Fruit fly (Drosophila melanogaster) whole organism, adult: ENCODE measurements around the gene CG9338.

Experiments
- CG11617 ChIP-seq: fragments of 200-800 bp; sonication (Bioruptor generic); optimal IDR thresholded peaks from 2 replicates; lab custom pipeline; 2017; ENCODE audit warnings: mild to moderate bottlenecking, missing biosample characterization, missing genetic modification reagents, missing genetic modification characterization
- CG12768 ChIP-seq: fragments of 200-800 bp; sonication (Bioruptor generic); optimal IDR thresholded peaks from 2 replicates; lab custom pipeline; 2017; ENCODE audit warnings: missing biosample characterization, missing genetic modification characterization, mild to moderate bottlenecking, moderate library complexity, missing genetic modification reagents
- CG14711 ChIP-seq: fragments of 200-800 bp; sonication (Bioruptor generic); optimal IDR thresholded peaks from 2 replicates; lab custom pipeline; 2018; ENCODE audit warnings: missing biosample characterization, mild to moderate bottlenecking, missing genetic modification characterization, moderate library complexity
- CG33017 ChIP-seq: fragments of 200-800 bp; sonication (Bioruptor generic); optimal IDR thresholded peaks from 2 replicates; lab custom pipeline; 2018; ENCODE audit warnings: missing biosample characterization, mild to moderate bottlenecking, missing genetic modification characterization, moderate library complexity
- CG5204 ChIP-seq: fragments of 200-800 bp; sonication (Bioruptor generic); optimal IDR thresholded peaks from 2 replicates; lab custom pipeline; 2016; ENCODE audit warnings: missing biosample characterization, missing genetic modification characterization
- CG7045 ChIP-seq: fragments of 200-800 bp; sonication (Bioruptor generic); optimal IDR thresholded peaks from 2 replicates; lab custom pipeline; 2017; ENCODE audit warnings: missing biosample characterization, mild to moderate bottlenecking, missing genetic modification characterization
- CG7101 ChIP-seq: fragments of 200-800 bp; sonication (Bioruptor generic); optimal IDR thresholded peaks from 2 replicates; lab custom pipeline; 2018; ENCODE audit warnings: missing biosample characterization, mild to moderate bottlenecking, missing genetic modification characterization, moderate library complexity
- Clk ChIP-seq: fragments of 200-800 bp; sonication (Bioruptor generic); optimal IDR thresholded peaks from 2 replicates; lab custom pipeline; 2017; ENCODE audit warnings: missing biosample characterization, missing genetic modification characterization
- Crg-1 ChIP-seq: fragments of 200-800 bp; sonication (Bioruptor generic); optimal IDR thresholded peaks from 2 replicates; lab custom pipeline; 2016; ENCODE audit warnings: missing biosample characterization, missing genetic modification characterization
- Hr96 ChIP-seq: fragments of 200-800 bp; sonication (Bioruptor generic); optimal IDR thresholded peaks from 2 replicates; lab custom pipeline; 2016; ENCODE audit warnings: missing biosample characterization, missing genetic modification characterization
- Mnt ChIP-seq: fragments of 200-800 bp; sonication (Bioruptor generic); optimal IDR thresholded peaks from 2 replicates; lab custom pipeline; 2016; ENCODE audit warnings: missing biosample characterization, mild to moderate bottlenecking, missing genetic modification characterization
- bab1 ChIP-seq: fragments of 200-800 bp; sonication (Bioruptor generic); optimal IDR thresholded peaks from 3 replicates; lab custom pipeline; 2019; ENCODE audit warnings: missing biosample characterization, mild to moderate bottlenecking, missing genetic modification characterization, moderate library complexity
- cic ChIP-seq: fragments of 200-800 bp; sonication (Bioruptor generic); optimal IDR thresholded peaks from 2 replicates; lab custom pipeline; 2017; ENCODE audit warnings: missing biosample characterization, mild to moderate bottlenecking, missing genetic modification characterization, moderate library complexity
- cnc ChIP-seq, 2 experiments: fragments of >200 bp; optimal IDR thresholded peaks; 2 replicates each; lab custom pipeline; 2017
- kay ChIP-seq: fragments of 200-800 bp; sonication (Bioruptor generic); peaks from one replicate; lab custom pipeline; 2016; ENCODE audit warnings: missing biosample characterization, missing genetic modification characterization, borderline replicate concordance
- ovo ChIP-seq: fragments of 200-800 bp; sonication (Bioruptor generic); optimal IDR thresholded peaks from 2 replicates; lab custom pipeline; 2016; ENCODE audit warnings: missing biosample characterization, missing genetic modification characterization
- pad ChIP-seq: fragments of 200-800 bp; sonication (Bioruptor generic); optimal IDR thresholded peaks from 3 replicates; lab custom pipeline; 2017; ENCODE audit warnings: missing biosample characterization, missing genetic modification characterization, mild to moderate bottlenecking, moderate library complexity, missing genetic modification reagents
- tj ChIP-seq: fragments of 200-800 bp; sonication (Bioruptor generic); optimal IDR thresholded peaks from 3 replicates; lab custom pipeline; 2017; ENCODE audit warnings: missing biosample characterization, mild to moderate bottlenecking, missing genetic modification characterization, moderate library complexity
- toe ChIP-seq: fragments of 200-800 bp; sonication (Bioruptor generic); optimal IDR thresholded peaks from 2 replicates; lab custom pipeline; 2016; ENCODE audit warnings: missing biosample characterization, missing genetic modification characterization

CG9338 gene

DNA sequence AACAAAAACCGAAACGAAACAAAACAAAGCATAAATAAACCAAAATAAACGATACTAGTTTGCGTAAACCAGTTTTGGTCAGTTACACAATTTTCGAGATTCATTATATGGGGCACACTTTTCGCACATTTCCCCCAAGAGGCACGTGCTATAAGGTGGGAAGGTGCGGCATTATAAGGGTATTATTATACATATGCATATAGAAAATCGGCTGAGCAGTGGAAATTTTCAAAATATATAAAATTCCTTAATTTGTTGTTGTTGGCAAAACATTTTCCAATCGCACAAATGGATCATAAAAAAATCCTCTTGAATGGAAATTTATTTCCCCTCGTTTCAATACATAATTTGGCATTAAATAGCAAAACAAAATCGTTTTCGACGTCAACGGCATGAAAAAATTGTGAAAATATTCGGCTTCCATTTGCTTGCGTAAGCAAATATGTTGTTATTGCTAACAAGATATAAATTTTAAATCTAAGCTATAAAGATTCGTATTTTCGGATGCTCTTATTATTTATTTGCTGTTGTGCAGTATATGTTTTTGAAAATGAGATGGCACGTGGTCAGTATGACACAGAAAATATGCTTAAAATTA lies 33.6 kb downstream of the CG9338 start:
- TF ChIP-seq CG12768 (no peak), kay (GFP tag; lab: Kevin White, UChicago) (peak; percentile 58), cic (GFP tag; lab: Kevin White, UChicago) (no peak)

DNA sequence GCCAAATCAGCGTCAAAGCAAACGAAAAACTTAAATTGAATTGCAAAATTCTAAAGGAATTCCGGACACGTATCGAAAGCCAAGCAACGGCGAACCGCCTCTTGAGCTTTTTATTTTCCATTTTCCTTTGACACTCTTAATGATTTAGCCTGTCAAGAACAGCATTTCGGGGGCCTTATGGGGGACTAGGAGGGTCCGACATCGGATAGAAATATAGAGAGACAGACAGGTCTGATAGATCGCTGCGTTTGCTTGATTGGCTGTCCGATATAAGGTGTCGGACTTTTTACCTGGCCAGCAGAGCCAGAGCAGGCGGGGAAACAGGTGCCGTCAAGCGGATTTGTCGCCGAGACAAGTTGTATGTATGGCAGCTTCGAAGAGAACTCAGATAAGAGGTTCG lies 39.3 kb downstream of the CG9338 start:
- TF ChIP-seq kay (GFP tag; lab: Kevin White, UChicago), result peak; percentile 40
- TF ChIP-seq Clk (GFP tag; lab: Kevin White, UChicago), result no peak
- no peak for TF ChIP-seq CG7101 (tag; lab: Kevin White, UChicago)
- TF ChIP-seq CG7045 (GFP tag; lab: Kevin White, UChicago), result no peak
- TF ChIP-seq ovo, result no peak
- TF ChIP-seq Hr96 (GFP tag; lab: Kevin White, UChicago), result no peak

DNA sequence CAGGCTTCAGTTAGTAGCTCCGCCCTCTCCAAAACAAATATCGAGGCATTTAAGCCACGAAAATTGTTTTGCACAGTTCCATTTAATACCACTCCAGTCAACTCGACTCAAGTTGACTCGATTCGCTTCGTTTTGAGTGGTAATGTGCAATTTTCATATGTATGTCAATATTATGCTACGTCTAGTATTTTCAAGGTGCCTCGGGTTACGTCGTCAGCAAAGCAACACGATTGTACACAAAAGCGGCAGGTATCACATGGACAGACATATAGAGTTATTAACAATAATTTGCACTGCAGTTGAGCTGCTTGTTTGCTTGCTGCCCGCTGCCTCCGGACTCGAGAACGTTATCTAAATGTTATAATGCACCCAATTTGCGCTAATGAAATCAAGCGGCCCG lies 40.0 kb downstream of the CG9338 start:
- TF ChIP-seq CG33017 (tag; lab: Kevin White, UChicago) (no peak), Hr96 (GFP tag; lab: Kevin White, UChicago) (no peak), CG12768 (peak; percentile 20), tj (GFP tag; lab: Kevin White, UChicago) (peak; percentile 92), kay (GFP tag; lab: Kevin White, UChicago) (no peak), cic (GFP tag; lab: Kevin White, UChicago) (no peak)

DNA sequence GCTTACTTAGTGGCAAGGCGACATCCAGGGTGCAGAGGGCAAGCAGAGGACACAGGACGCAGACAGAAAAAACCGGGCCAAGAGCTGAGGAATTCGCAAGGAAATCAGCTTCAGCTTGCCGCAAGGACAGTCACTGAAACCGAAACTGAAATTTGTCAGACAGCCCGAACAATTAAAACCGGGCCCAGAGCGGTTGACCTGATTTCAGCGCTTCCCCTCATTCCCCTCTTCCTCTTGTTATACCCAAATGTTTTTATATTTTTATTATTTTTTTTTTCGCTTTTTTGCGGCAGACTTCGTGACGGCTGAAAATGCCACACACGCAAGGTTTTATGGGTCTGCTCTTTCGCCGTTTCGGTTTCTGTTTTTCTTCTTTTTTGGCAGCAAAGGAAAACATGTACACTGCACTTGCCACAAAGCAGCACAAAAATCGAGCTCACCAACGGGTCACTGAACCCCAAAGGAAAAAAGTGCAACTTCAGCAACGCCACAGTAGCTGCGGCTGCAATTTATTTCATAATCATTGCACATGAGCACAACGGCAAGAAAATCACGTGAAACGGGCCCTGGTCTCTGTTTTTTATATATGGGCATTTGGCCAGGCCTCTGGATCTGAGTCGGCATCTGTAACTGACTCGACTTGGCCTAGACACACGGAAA lies 43.1 kb downstream of the CG9338 start:
- TF ChIP-seq pad (GFP tag; lab: Kevin White, UChicago) (no peak), CG12768 (no peak), ovo (no peak), toe (GFP tag; lab: Kevin White, UChicago) (no peak), CG14711 (no peak), Crg-1 (GFP tag; lab: Kevin White, UChicago) (no peak), CG33017 (tag; lab: Kevin White, UChicago) (no peak), CG11617 (GFP tag; lab: Kevin White, UChicago) (no peak), CG5204 (no peak), kay (GFP tag; lab: Kevin White, UChicago) (no peak), tj (GFP tag; lab: Kevin White, UChicago) (peak; percentile 97), cic (GFP tag; lab: Kevin White, UChicago) (no peak), bab1 (GFP tag; lab: Kevin White, UChicago) (peak; percentile 4)

DNA sequence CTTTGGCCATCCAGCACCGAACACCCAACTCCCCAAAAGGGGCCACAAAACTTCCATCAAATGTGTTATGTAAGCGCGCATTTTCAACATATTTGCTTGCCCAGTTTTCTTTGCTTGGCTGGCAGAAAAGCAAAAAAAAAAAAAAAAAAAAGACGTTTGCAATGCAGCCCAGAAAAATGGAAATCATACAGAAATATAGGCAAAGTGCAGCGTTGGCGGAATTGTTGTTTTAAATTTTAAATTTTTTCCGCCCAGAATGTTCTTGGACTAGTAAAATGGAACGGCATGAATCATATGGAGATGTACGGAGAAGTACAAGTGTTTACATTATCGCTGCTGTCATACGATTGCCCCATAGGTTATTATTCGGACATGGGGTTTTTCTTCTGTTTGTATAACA lies 44.3 kb downstream of the CG9338 start:
- TF ChIP-seq CG12768 (no peak), CG7045 (GFP tag; lab: Kevin White, UChicago) (no peak), CG14711 (no peak), ovo (no peak), CG11617 (GFP tag; lab: Kevin White, UChicago) (no peak), cnc (optimal IDR thresholded peaks at IDR 0.05; lab: Kevin White, UChicago) (no peak), tj (GFP tag; lab: Kevin White, UChicago) (peak; percentile 96), toe (GFP tag; lab: Kevin White, UChicago) (no peak)

DNA sequence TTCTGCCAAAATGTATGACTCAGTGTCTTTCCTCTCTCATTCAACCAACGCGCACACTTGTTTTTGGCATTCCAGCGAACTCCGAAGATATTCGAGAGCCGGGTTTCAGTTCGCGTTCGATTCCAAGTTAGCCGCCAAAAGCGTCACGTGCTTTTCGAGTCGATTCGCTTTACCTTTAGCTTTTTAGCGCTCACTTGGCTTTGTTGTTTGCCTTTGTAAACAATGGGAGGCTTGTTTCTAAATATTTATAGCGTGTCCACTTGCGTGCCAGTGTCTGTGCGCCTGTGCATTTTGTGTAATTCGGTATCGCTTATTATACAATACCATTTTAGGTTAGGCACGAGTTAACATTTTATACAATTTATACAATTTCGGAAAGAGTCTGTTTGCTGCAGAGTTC lies 46.4 kb downstream of the CG9338 start:
- peak; percentile 5 for TF ChIP-seq Mnt (GFP tag; lab: Kevin White, UChicago)
- TF ChIP-seq tj (GFP tag; lab: Kevin White, UChicago), result peak; percentile 16
- peak; percentile 7 for TF ChIP-seq Crg-1 (GFP tag; lab: Kevin White, UChicago)
- TF ChIP-seq CG7045 (GFP tag; lab: Kevin White, UChicago), result no peak

DNA sequence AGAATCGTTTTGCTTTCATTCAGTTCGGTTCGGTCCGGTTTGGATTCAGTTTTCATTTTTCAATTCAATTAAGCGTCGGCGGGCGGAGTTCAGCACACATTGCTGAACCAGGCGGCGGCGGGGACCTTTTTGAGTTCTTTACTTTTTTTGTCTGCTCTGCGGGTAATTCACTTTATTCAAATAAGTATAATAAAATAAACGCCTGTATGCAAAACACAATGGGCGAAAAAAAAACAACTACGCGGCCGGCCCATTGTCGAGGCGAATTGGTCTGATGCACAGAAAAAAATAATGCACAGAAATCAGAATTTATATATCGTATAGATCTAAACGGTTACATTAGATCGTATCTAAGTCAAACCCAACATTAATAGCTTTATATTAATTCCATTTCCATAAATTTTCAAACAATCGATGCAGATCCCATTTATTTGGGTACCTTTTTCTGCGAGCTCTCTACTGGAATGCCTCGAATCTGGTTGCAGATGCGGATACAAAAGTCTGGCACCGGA lies 47.8 kb downstream of the CG9338 start:
- TF ChIP-seq kay (GFP tag; lab: Kevin White, UChicago) (no peak), tj (GFP tag; lab: Kevin White, UChicago) (peak; percentile 55), CG12768 (no peak), CG11617 (GFP tag; lab: Kevin White, UChicago) (no peak)

DNA sequence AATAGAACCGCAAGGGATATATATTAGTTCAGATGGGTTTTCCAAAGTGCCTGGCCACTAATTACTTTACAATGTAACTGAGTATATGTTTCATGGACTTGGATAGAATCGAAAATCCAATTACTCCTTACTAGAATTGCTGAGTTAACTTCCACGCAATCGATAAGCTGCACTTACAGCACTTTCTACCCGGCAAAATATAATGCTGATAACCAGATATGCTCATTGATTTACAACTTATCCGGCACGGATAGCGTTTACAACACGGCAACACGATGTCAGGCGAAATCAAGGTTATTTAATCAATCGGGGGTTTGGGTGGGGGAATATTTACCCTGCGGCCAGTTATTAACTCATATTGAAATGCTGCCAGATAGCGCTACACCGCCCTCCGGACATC lies 48.5 kb downstream of the CG9338 start:
- TF ChIP-seq kay (GFP tag; lab: Kevin White, UChicago) (peak; percentile 61), CG11617 (GFP tag; lab: Kevin White, UChicago) (no peak), Clk (GFP tag; lab: Kevin White, UChicago) (no peak), cnc (optimal IDR thresholded peaks at IDR 0.05; lab: Kevin White, UChicago) (no peak), CG7101 (tag; lab: Kevin White, UChicago) (no peak), CG5204 (no peak), Mnt (GFP tag; lab: Kevin White, UChicago) (no peak), tj (GFP tag; lab: Kevin White, UChicago) (peak; percentile 51), CG33017 (tag; lab: Kevin White, UChicago) (no peak)
